Worm (Caenorhabditis elegans) whole organism, L1 larva: ENCODE measurements around the gene C05G5.5.

Source experiments
- C04F5.9 ChIP-seq: sonication (generic microtip); optimal IDR thresholded peaks from 2 replicates; lab custom pipeline; 2016; ENCODE audit warnings: missing genetic modification characterization, missing compliant biosample characterization
- C16A3.4 ChIP-seq: fragments of 150-350 bp; optimal IDR thresholded peaks from 2 replicates; lab custom pipeline; 2014; ENCODE audit warnings: missing biosample characterization, missing genetic modification characterization
- Y116A8C.19 ChIP-seq: sonication (generic microtip); optimal IDR thresholded peaks from 2 replicates; lab custom pipeline; 2016; ENCODE audit warnings: missing compliant biosample characterization, missing genetic modification characterization, borderline replicate concordance
- aha-1 ChIP-seq: fragments of 150-350 bp; optimal IDR thresholded peaks from 2 replicates; lab custom pipeline; 2014; ENCODE audit warnings: missing biosample characterization, missing genetic modification characterization
- ceh-8 ChIP-seq: fragments of 200-800 bp; sonication (Bioruptor generic); optimal IDR thresholded peaks from 2 replicates; lab custom pipeline; 2018; ENCODE audit warnings: mild to moderate bottlenecking, missing genetic modification characterization, moderate library complexity, missing compliant biosample characterization
- ces-1 ChIP-seq: fragments of 150-350 bp; optimal IDR thresholded peaks from 2 replicates; lab custom pipeline; 2014; ENCODE audit warnings: missing biosample characterization, missing genetic modification reagents, missing genetic modification characterization
- dsc-1 ChIP-seq: sonication (generic microtip); optimal IDR thresholded peaks from 2 replicates; lab custom pipeline; 2016; ENCODE audit warnings: mild to moderate bottlenecking, missing genetic modification characterization, missing compliant biosample characterization
- efl-1 ChIP-seq, 4 experiments: fragments of 150-350 bp; optimal IDR thresholded peaks in 3 of 4; peaks in 1 of 4; 1 replicate in 1 of 4; 2 replicates in 3 of 4; lab custom pipeline; 2014; ENCODE audit warnings: missing biosample characterization in 2 of 4, missing genetic modification characterization in 2 of 4, missing genetic modification reagents in 2 of 4
- egl-13 ChIP-seq: sonication (generic microtip); optimal IDR thresholded peaks from 2 replicates; lab custom pipeline; 2016; ENCODE audit warnings: missing genotype, missing genetic modification reagents, missing genetic modification characterization, missing compliant biosample characterization
- egl-27 ChIP-seq, 2 experiments: fragments of 150-350 bp in 1 of 2; sonication (generic microtip); optimal IDR thresholded peaks; 3 replicates each; lab custom pipeline; 2017 to 2018; ENCODE audit warnings: missing biosample characterization in 2 of 2, missing genetic modification characterization in 2 of 2, missing genetic modification reagents in 2 of 2
- elt-2 ChIP-seq: sonication (generic microtip); optimal IDR thresholded peaks from 2 replicates; lab custom pipeline; 2016; ENCODE audit warnings: missing genetic modification characterization, mild to moderate bottlenecking, inconsistent platforms, missing compliant biosample characterization, missing genetic modification reagents
- elt-3 ChIP-seq, 6 experiments: fragments of 150-350 bp in 1 of 6; sonication (generic microtip); optimal IDR thresholded peaks; 2 replicates each; lab custom pipeline; 2017 to 2018; ENCODE audit warnings: missing biosample characterization in 6 of 6, missing genetic modification characterization in 6 of 6, inconsistent platforms in 1 of 6
- ets-5 ChIP-seq: fragments of 200-800 bp; sonication (Bioruptor generic); IDR thresholded peaks from 2 replicates; pipeline ENCODE4 v1.3.6; 2022; ENCODE audit warnings: missing genetic modification characterization, missing compliant biosample characterization
- fkh-10 ChIP-seq: sonication (generic microtip); optimal IDR thresholded peaks from 2 replicates; lab custom pipeline; 2017; ENCODE audit warnings: missing biosample characterization, missing genetic modification reagents, missing genetic modification characterization
- fkh-4 ChIP-seq: sonication (generic microtip); optimal IDR thresholded peaks from 2 replicates; lab custom pipeline; 2016; ENCODE audit warnings: missing compliant biosample characterization, missing genetic modification characterization, borderline replicate concordance
- fkh-8 ChIP-seq: sonication (generic microtip); optimal IDR thresholded peaks from 2 replicates; lab custom pipeline; 2016; ENCODE audit warnings: mild to moderate bottlenecking, missing genetic modification characterization, missing compliant biosample characterization
- hlh-17 ChIP-seq: fragments of 200-800 bp; sonication (Bioruptor generic); optimal IDR thresholded peaks from 2 replicates; lab custom pipeline; 2018; ENCODE audit warnings: missing genetic modification characterization, mild to moderate bottlenecking, missing compliant biosample characterization, moderate library complexity, borderline replicate concordance
- hpl-2 ChIP-seq: fragments of 150-350 bp; optimal IDR thresholded peaks from 2 replicates; lab custom pipeline; 2014; ENCODE audit warnings: missing biosample characterization, missing genetic modification reagents, missing genetic modification characterization
- lin-13 ChIP-seq: fragments of 150-350 bp; optimal IDR thresholded peaks from 2 replicates; lab custom pipeline; 2014; ENCODE audit warnings: missing biosample characterization, missing genetic modification reagents, missing genetic modification characterization
- lin-14 ChIP-seq: fragments of 200-800 bp; sonication (Bioruptor generic); optimal IDR thresholded peaks from 2 replicates; lab custom pipeline; 2018; ENCODE audit warnings: mild to moderate bottlenecking, missing genetic modification characterization, moderate library complexity, missing compliant biosample characterization
- lin-39 ChIP-seq: fragments of 150-350 bp; optimal IDR thresholded peaks from 2 replicates; lab custom pipeline; 2014; ENCODE audit warnings: missing biosample characterization, missing genetic modification reagents, missing genetic modification characterization
- lir-3 ChIP-seq: sonication (generic microtip); optimal IDR thresholded peaks from 2 replicates; lab custom pipeline; 2016; ENCODE audit warnings: mild to moderate bottlenecking, missing genetic modification characterization, moderate library complexity, missing compliant biosample characterization; ENCODE audit not compliant: poor library complexity
- lsy-2 ChIP-seq, 2 experiments: fragments of 150-350 bp; optimal IDR thresholded peaks; 2 replicates each; lab custom pipeline; 2014; ENCODE audit warnings: missing biosample characterization in 2 of 2, missing genetic modification characterization in 2 of 2
- mab-9 ChIP-seq: fragments of 200-800 bp; sonication (Bioruptor generic); IDR thresholded peaks from 2 replicates; pipeline ENCODE4 v1.3.6; 2022; ENCODE audit warnings: missing genetic modification reagents, missing genetic modification characterization, missing compliant biosample characterization
- mdl-1 ChIP-seq, 2 experiments: fragments of 150-350 bp; optimal IDR thresholded peaks; 2 replicates each; lab custom pipeline; 2014 to 2017; ENCODE audit warnings: missing biosample characterization in 2 of 2, missing genetic modification characterization in 2 of 2, inconsistent platforms in 1 of 2
- nhr-47 ChIP-seq: sonication (generic microtip); optimal IDR thresholded peaks from 2 replicates; lab custom pipeline; 2016; ENCODE audit warnings: mild to moderate bottlenecking, missing genetic modification characterization, moderate library complexity, missing compliant biosample characterization
- nhr-71 ChIP-seq: sonication (generic microtip); optimal IDR thresholded peaks from 2 replicates; lab custom pipeline; 2016; ENCODE audit warnings: mild to moderate bottlenecking, missing genetic modification characterization, moderate library complexity, missing compliant biosample characterization
- nhr-76 ChIP-seq: sonication (generic microtip); optimal IDR thresholded peaks from 2 replicates; lab custom pipeline; 2017; ENCODE audit warnings: missing biosample characterization, missing genetic modification characterization
- nhr-85 ChIP-seq: sonication (generic microtip); peaks from one replicate; lab custom pipeline; 2016; ENCODE audit warnings: missing genetic modification characterization, inconsistent platforms, missing compliant biosample characterization
- nhr-90 ChIP-seq: sonication (generic microtip); optimal IDR thresholded peaks from 2 replicates; lab custom pipeline; 2016; ENCODE audit warnings: mild to moderate bottlenecking, missing genetic modification characterization, missing compliant biosample characterization; ENCODE audit not compliant: poor library complexity
- pax-3 ChIP-seq: fragments of 200-800 bp; sonication (Bioruptor generic); optimal IDR thresholded peaks from 2 replicates; lab custom pipeline; 2018; ENCODE audit warnings: mild to moderate bottlenecking, missing genetic modification characterization, moderate library complexity, missing compliant biosample characterization
- skn-1 ChIP-seq: fragments of 150-350 bp; optimal IDR thresholded peaks from 2 replicates; lab custom pipeline; 2014; ENCODE audit warnings: missing biosample characterization, missing genetic modification characterization
- unc-130 ChIP-seq: fragments of 150-350 bp; optimal IDR thresholded peaks from 2 replicates; lab custom pipeline; 2017; ENCODE audit warnings: missing biosample characterization, missing genetic modification characterization, inconsistent platforms
- unc-86 ChIP-seq: sonication (generic microtip); optimal IDR thresholded peaks from 2 replicates; lab custom pipeline; 2016; ENCODE audit warnings: missing genetic modification characterization, missing compliant biosample characterization
- vab-15 ChIP-seq: sonication (generic microtip); optimal IDR thresholded peaks from 2 replicates; lab custom pipeline; 2017; ENCODE audit warnings: missing genotype, mild to moderate bottlenecking, missing genetic modification characterization, missing compliant biosample characterization
- zag-1 ChIP-seq: fragments of 150-350 bp; optimal IDR thresholded peaks from 2 replicates; lab custom pipeline; 2014; ENCODE audit warnings: missing biosample characterization, missing genetic modification characterization
- zip-4 ChIP-seq: fragments of 200-800 bp; sonication (Bioruptor generic); optimal IDR thresholded peaks from 2 replicates; lab custom pipeline; 2018; ENCODE audit warnings: mild to moderate bottlenecking, missing genetic modification characterization, moderate library complexity, missing compliant biosample characterization

The C05G5.5 gene

DNA sequence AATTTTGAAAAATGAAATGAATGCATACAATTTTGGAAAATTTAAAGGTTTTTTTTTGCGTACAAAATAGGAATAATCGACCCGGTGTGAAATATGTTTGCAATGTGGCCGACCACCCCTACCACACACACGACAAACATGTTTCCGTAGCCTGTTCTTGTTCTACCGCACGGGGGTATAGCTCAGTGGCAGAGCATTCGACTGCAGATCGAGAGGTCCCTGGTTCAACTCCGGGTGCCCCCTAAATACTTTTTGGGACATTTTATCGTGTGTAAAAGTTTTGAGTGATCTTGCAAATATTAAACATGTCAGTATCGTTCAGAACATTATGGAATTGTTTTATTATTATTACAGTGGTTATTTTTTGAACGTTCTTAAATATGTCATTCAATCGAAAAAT is 43.8 kb upstream of the C05G5.5 start (continued):
- TF ChIP-seq skn-1 (tag; lab: Kevin White, UChicago) = peak; percentile 19
- TF ChIP-seq egl-27 (tag; optimal IDR thresholded peaks at IDR 0.05; lab: Kevin White, UChicago) = no peak
- peak; percentile 39 for TF ChIP-seq C16A3.4 (tag; lab: Kevin White, UChicago)
- no peak for TF ChIP-seq unc-130 (tag; lab: Kevin White, UChicago)
- TF ChIP-seq lsy-2 (tag; optimal IDR thresholded peaks at IDR 0.05; lab: Kevin White, UChicago) = peak; percentile 11 to 44
- TF ChIP-seq Y116A8C.19 (tag; lab: Kevin White, UChicago) = no peak
- TF ChIP-seq ces-1 (GFP tag; lab: Kevin White, UChicago) = no peak
- TF ChIP-seq nhr-76 (tag; lab: Kevin White, UChicago) = no peak
- TF ChIP-seq elt-3 (tag; optimal IDR thresholded peaks at IDR 0.05; lab: Kevin White, UChicago) = no peak
- TF ChIP-seq aha-1 = no peak
- TF ChIP-seq nhr-47 (tag; lab: Kevin White, UChicago) = peak; percentile 51
- no peak for TF ChIP-seq ets-5 (GFP tag; lab: Robert Waterston, UW)
- TF ChIP-seq nhr-71 = peak; percentile 50
- TF ChIP-seq egl-13 (tag; lab: Kevin White, UChicago) = no peak
- TF ChIP-seq C04F5.9 (tag; lab: Kevin White, UChicago) = no peak
- no peak for TF ChIP-seq fkh-10 (GFP tag; lab: Kevin White, UChicago)
- peak; percentile 43 for TF ChIP-seq lin-14 (GFP tag; lab: Kevin White, UChicago)
- TF ChIP-seq nhr-85 (tag; lab: Kevin White, UChicago) = no peak
- TF ChIP-seq lin-39 (tag; lab: Kevin White, UChicago) = no peak
- no peak for TF ChIP-seq unc-86
- TF ChIP-seq mab-9 (GFP tag; lab: Robert Waterston, UW) = no peak
- no peak for TF ChIP-seq ceh-8 (GFP tag; lab: Kevin White, UChicago)
- TF ChIP-seq zip-4 = no peak
- peak; percentile 11 for TF ChIP-seq lir-3 (tag; lab: Kevin White, UChicago)
- no peak for TF ChIP-seq lin-13
- TF ChIP-seq elt-2 (tag; lab: Kevin White, UChicago) = peak; percentile 44
- no peak for TF ChIP-seq vab-15 (tag; lab: Kevin White, UChicago)
- no peak for TF ChIP-seq hpl-2 (GFP tag; lab: Kevin White, UChicago)
- TF ChIP-seq nhr-90 (tag; lab: Kevin White, UChicago) = peak; percentile 54
- no peak for TF ChIP-seq hlh-17 (GFP tag; lab: Kevin White, UChicago)
- TF ChIP-seq fkh-4 = no peak
- no peak for TF ChIP-seq zag-1 (tag; lab: Kevin White, UChicago)

DNA sequence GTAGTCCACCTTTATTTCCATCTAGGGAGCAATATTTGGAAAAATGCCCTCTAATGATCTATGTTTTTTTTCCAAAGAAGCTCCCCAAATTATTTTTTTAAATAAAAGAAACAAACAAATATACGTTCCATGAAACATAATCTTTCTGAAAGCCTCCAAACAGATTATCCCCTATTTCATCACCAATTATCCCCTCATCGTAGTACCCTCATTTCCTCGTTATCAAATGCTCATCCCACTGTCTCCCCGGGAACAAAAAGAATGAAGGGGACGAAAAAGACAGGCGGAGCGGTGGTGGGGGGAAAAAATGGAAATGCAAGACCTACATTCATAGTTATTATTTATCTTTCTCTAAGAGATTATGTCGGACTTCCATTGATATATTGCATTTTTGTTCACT is 36.5 kb upstream of the C05G5.5 start:
- TF ChIP-seq ces-1 (GFP tag; lab: Kevin White, UChicago) (no peak), dsc-1 (tag; lab: Kevin White, UChicago) (peak; percentile 94)
- TF ChIP-seq, all 84 proteins: peak for 1

DNA sequence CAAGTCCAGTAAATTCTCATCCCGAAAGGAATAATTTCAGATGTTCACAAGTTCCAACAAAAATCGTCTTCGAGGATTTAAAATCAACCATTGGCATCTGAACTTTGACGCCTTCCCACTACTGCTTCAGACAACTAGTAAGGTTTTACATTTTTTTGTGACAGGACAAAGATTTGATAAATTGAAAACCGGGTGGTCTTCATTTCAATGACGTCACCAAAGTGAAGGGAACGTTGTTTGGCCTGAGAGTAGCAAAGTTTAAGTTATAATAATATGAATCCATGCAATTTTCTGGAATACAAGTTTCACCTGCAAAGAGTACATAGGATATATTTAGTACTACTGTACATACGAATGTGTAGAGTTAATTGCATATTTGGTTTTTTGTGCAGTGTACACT is 33.2 kb upstream of the C05G5.5 start:
- TF ChIP-seq pax-3 (tag; lab: Kevin White, UChicago) = no peak
- TF ChIP-seq fkh-8 = no peak
- no peak for TF ChIP-seq aha-1
- TF ChIP-seq efl-1 (optimal IDR thresholded peaks at IDR 0.05; lab: Kevin White, UChicago) = no peak
- no peak for TF ChIP-seq efl-1 (GFP tag; optimal IDR thresholded peaks at IDR 0.05 in 1 of 2; lab: Kevin White, UChicago)
- no peak for TF ChIP-seq Y116A8C.19 (tag; lab: Kevin White, UChicago)
- TF ChIP-seq mdl-1 (tag; optimal IDR thresholded peaks at IDR 0.05; lab: Kevin White, UChicago) = no peak
